Worm (Caenorhabditis elegans) whole organism, mixed stage, embryonic: Measurements from ENCODE around the gene try-11.

Source experiments
- M03D4.4 ChIP-seq: sonication (generic microtip); optimal IDR thresholded peaks from 2 replicates; lab custom pipeline; 2017; ENCODE audit warnings: mild to moderate bottlenecking, missing genetic modification characterization, missing compliant biosample characterization
- bed-3 ChIP-seq: fragments of 200-800 bp; sonication (Bioruptor generic); optimal IDR thresholded peaks from 3 replicates; lab custom pipeline; 2018; ENCODE audit warnings: mild to moderate bottlenecking, missing genetic modification characterization, moderate library complexity, missing compliant biosample characterization
- blmp-1 ChIP-seq: fragments of 150-350 bp; optimal IDR thresholded peaks from 2 replicates; lab custom pipeline; 2014; ENCODE audit warnings: missing biosample characterization, missing genetic modification characterization
- ceh-39 ChIP-seq: fragments of 150-350 bp; optimal IDR thresholded peaks from 2 replicates; lab custom pipeline; 2014; ENCODE audit warnings: missing biosample characterization, missing genetic modification characterization
- ceh-43 ChIP-seq: fragments of 200-800 bp; sonication (Bioruptor generic); optimal IDR thresholded peaks from 2 replicates; lab custom pipeline; 2018; ENCODE audit warnings: mild to moderate bottlenecking, missing genetic modification characterization, moderate library complexity, missing compliant biosample characterization
- ceh-83 ChIP-seq: fragments of 200-800 bp; sonication (Bioruptor generic); optimal IDR thresholded peaks from 2 replicates; lab custom pipeline; 2018; ENCODE audit warnings: mild to moderate bottlenecking, missing genetic modification characterization, missing compliant biosample characterization
- cnd-1 ChIP-seq: fragments of 200-800 bp; sonication (Bioruptor generic); optimal IDR thresholded peaks from 2 replicates; lab custom pipeline; 2018; ENCODE audit warnings: mild to moderate bottlenecking, missing genetic modification characterization, missing compliant biosample characterization
- drap-1 ChIP-seq: fragments of 200-800 bp; sonication (Bioruptor generic); optimal IDR thresholded peaks from 3 replicates; lab custom pipeline; 2018; ENCODE audit warnings: mild to moderate bottlenecking, missing genetic modification characterization, missing compliant biosample characterization
- elt-1 ChIP-seq: sonication (generic microtip); optimal IDR thresholded peaks from 2 replicates; lab custom pipeline; 2017; ENCODE audit warnings: missing genetic modification characterization, mild to moderate bottlenecking, missing compliant biosample characterization, antibody characterized with exemption, moderate library complexity, borderline replicate concordance; ENCODE audit not compliant: insufficient read depth
- elt-3 ChIP-seq: fragments of 150-350 bp; optimal IDR thresholded peaks from 2 replicates; lab custom pipeline; 2014; ENCODE audit warnings: missing biosample characterization, missing genetic modification characterization
- flh-1 ChIP-seq: fragments of 200-800 bp; sonication (Bioruptor generic); optimal IDR thresholded peaks from 2 replicates; lab custom pipeline; 2018; ENCODE audit warnings: mild to moderate bottlenecking, missing genetic modification characterization, moderate library complexity, missing compliant biosample characterization
- ham-2 ChIP-seq: fragments of 200-800 bp; sonication (Bioruptor generic); optimal IDR thresholded peaks from 2 replicates; lab custom pipeline; 2018; ENCODE audit warnings: mild to moderate bottlenecking, missing genetic modification characterization, missing compliant biosample characterization
- lin-32 ChIP-seq: fragments of 200-800 bp; sonication (Bioruptor generic); optimal IDR thresholded peaks from 2 replicates; lab custom pipeline; 2018; ENCODE audit warnings: mild to moderate bottlenecking, missing genetic modification characterization, missing compliant biosample characterization
- mab-5 ChIP-seq: fragments of 150-350 bp; optimal IDR thresholded peaks from 2 replicates; lab custom pipeline; 2014; ENCODE audit warnings: missing biosample characterization, missing genetic modification characterization
- mep-1 ChIP-seq: fragments of 150-350 bp; optimal IDR thresholded peaks from 2 replicates; lab custom pipeline; 2017; ENCODE audit warnings: missing biosample characterization, missing genetic modification reagents, missing genetic modification characterization, inconsistent platforms
- mls-2 ChIP-seq: sonication (generic microtip); optimal IDR thresholded peaks from 2 replicates; lab custom pipeline; 2016; ENCODE audit warnings: mild to moderate bottlenecking, missing genetic modification characterization, moderate library complexity, missing compliant biosample characterization
- nhr-12 ChIP-seq: fragments of 150-350 bp; optimal IDR thresholded peaks from 2 replicates; lab custom pipeline; 2014; ENCODE audit warnings: missing biosample characterization, missing genetic modification characterization
- nhr-2 ChIP-seq: fragments of 150-350 bp; optimal IDR thresholded peaks from 2 replicates; lab custom pipeline; 2014; ENCODE audit warnings: missing biosample characterization, missing genetic modification characterization
- nhr-237 ChIP-seq: fragments of 150-350 bp; optimal IDR thresholded peaks from 2 replicates; lab custom pipeline; 2014; ENCODE audit warnings: missing biosample characterization, missing genetic modification characterization
- nhr-28 ChIP-seq: fragments of 150-350 bp; optimal IDR thresholded peaks from 2 replicates; lab custom pipeline; 2014; ENCODE audit warnings: missing biosample characterization, missing genetic modification characterization
- nhr-76 ChIP-seq: sonication (generic microtip); optimal IDR thresholded peaks from 2 replicates; lab custom pipeline; 2017; ENCODE audit warnings: missing biosample characterization, missing genetic modification characterization
- sem-2 ChIP-seq: fragments of 200-800 bp; sonication (Bioruptor generic); optimal IDR thresholded peaks from 2 replicates; lab custom pipeline; 2018; ENCODE audit warnings: mild to moderate bottlenecking, missing genetic modification characterization, missing compliant biosample characterization
- snpc-4 ChIP-seq: fragments of 150-350 bp; optimal IDR thresholded peaks from 2 replicates; lab custom pipeline; 2014; ENCODE audit warnings: missing biosample characterization, missing genetic modification characterization
- tbx-8 ChIP-seq: fragments of 200-800 bp; sonication (Bioruptor generic); optimal IDR thresholded peaks from 2 replicates; lab custom pipeline; 2018; ENCODE audit warnings: mild to moderate bottlenecking, missing genetic modification characterization, moderate library complexity, missing compliant biosample characterization
- unc-120 ChIP-seq: sonication (generic microtip); optimal IDR thresholded peaks from 2 replicates; lab custom pipeline; 2017; ENCODE audit warnings: missing genetic modification characterization, missing compliant biosample characterization; ENCODE audit not compliant: poor library complexity, severe bottlenecking
- unc-39 ChIP-seq: fragments of 150-350 bp; optimal IDR thresholded peaks from 2 replicates; lab custom pipeline; 2014; ENCODE audit warnings: missing biosample characterization, missing genetic modification characterization
- unc-62 ChIP-seq: fragments of 150-350 bp; optimal IDR thresholded peaks from 2 replicates; lab custom pipeline; 2014; ENCODE audit warnings: missing biosample characterization, missing genetic modification reagents, missing genetic modification characterization
- zip-8 ChIP-seq: fragments of 150-350 bp; optimal IDR thresholded peaks from 2 replicates; lab custom pipeline; 2014; ENCODE audit warnings: missing biosample characterization, missing genetic modification characterization
- ztf-11 ChIP-seq: fragments of 150-350 bp; optimal IDR thresholded peaks from 2 replicates; lab custom pipeline; 2014; ENCODE audit warnings: missing biosample characterization, missing genetic modification characterization

The try-11 gene

DNA sequence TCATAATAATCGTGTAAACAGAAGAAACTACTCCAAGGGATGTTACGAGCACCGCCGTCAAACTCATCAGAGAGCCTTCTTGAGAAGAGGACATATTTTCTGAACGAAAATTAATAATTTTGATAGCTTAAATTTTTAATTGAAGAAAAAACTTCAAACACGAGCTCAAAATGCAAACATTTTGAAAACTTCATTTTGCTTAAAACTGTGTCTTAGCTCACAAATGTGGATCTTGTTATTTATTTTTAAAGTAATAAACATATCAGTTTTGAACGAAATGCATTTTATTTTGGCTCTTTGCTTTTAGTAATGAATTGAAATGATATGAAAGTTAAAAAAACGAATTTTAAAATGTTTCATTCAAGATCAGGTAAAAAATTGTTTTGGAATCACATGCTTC is 36.0 kb downstream of the try-11 start, which contains the start of gene srbc-7:
Gene srbc-7, minus strand, starts transcription at position 101 of the 400 bp plus-strand sequence.
- no peak for TF ChIP-seq blmp-1 (tag; lab: Kevin White, UChicago)
- no peak for TF ChIP-seq sem-2 (GFP tag; lab: Kevin White, UChicago)
- TF ChIP-seq flh-1 = no peak

DNA sequence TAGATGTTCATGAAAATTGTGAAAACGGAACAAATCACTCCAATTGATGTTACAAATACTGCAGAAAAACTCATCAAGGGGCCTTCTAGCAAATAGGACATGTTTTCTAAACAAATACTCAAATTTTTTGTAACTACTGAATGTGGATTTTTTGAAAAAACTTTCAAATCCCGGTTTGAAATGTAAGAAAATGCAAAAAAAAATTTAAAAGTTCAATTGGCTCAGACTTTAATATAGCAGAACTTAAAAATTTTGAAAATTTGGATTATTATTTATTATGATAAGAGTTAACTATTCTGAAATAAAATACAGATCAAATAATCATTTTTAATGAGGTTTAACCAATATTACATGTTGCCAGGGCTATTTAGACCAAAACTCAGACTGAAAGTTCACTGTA is 38.8 kb downstream of the try-11 start, which contains the start of gene srbc-9:
Gene srbc-9, minus strand, starts transcription at position 101 of the 400 bp plus-strand sequence.
- TF ChIP-seq bed-3 (GFP tag; lab: Kevin White, UChicago) = no peak
- no peak for TF ChIP-seq ham-2 (GFP tag; lab: Kevin White, UChicago)
- no peak for TF ChIP-seq ceh-83 (GFP tag; lab: Kevin White, UChicago)
- no peak for TF ChIP-seq zip-8
- TF ChIP-seq cnd-1 (tag; lab: Kevin White, UChicago) = no peak
- TF ChIP-seq nhr-28 (tag; lab: Kevin White, UChicago) = no peak
- no peak for TF ChIP-seq ztf-11 (tag; lab: Kevin White, UChicago)
- TF ChIP-seq M03D4.4 (tag; lab: Kevin White, UChicago) = no peak
- TF ChIP-seq ceh-39 (tag; lab: Kevin White, UChicago) = no peak
- TF ChIP-seq blmp-1 (tag; lab: Kevin White, UChicago) = no peak
- TF ChIP-seq nhr-2 (tag; lab: Kevin White, UChicago) = no peak
- no peak for TF ChIP-seq nhr-12 (tag; lab: Kevin White, UChicago)
- no peak for TF ChIP-seq nhr-237 (tag; lab: Kevin White, UChicago)
- no peak for TF ChIP-seq snpc-4 (tag; lab: Kevin White, UChicago)
- no peak for TF ChIP-seq unc-120 (tag; lab: Kevin White, UChicago)
- no peak for TF ChIP-seq elt-3
- no peak for TF ChIP-seq unc-62

DNA sequence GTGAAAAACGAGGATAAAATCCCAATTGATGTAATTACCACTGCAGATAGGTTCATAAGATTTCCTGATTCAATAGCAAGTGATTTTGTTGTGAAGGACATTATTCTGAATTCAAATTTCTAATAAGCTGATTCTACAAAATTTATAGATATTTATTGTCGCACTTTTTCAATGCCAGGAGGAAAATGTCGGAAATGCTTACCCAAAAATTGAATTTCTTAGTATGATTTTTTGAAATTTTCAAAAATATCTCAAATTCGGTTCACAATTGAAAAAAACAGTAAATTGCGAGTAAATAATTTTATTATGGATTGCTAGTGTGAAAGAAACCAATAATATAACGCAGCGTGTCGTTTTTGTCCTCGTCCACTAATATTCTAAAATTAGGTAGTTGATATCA is 41.4 kb downstream of the try-11 start, which contains the start of gene srbc-10:
Gene srbc-10, minus strand, starts transcription at position 101 of the 400 bp plus-strand sequence.
- no peak for TF ChIP-seq lin-32
- no peak for TF ChIP-seq nhr-12 (tag; lab: Kevin White, UChicago)
- TF ChIP-seq nhr-76 (tag; lab: Kevin White, UChicago) = no peak
- no peak for TF ChIP-seq elt-3
- TF ChIP-seq zip-8 = no peak

DNA sequence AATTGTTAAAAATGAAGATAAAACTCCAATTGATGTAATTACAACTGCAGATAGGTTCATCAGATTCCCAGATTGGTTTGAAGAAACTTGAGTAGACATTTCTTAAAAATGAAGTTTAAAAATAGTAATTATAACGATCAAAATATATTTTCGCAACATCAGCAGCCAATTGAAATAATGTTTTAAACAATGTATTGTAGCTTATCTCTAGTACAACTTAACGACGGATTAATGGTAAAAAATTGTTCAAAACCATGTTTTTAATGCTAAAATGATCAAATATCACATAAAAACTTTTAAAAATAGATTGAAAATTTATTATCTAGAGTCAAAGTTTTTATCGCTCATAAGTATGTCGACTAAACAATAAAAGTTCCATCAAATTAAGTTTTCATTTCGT is 43.7 kb downstream of the try-11 start, which contains the start of gene srbc-11:
Gene srbc-11, minus strand, starts transcription at position 101 of the 400 bp plus-strand sequence.
- TF ChIP-seq nhr-28 (tag; lab: Kevin White, UChicago) (no peak), blmp-1 (tag; lab: Kevin White, UChicago) (no peak), ztf-11 (tag; lab: Kevin White, UChicago) (no peak), ceh-43 (GFP tag; lab: Kevin White, UChicago) (no peak), nhr-2 (tag; lab: Kevin White, UChicago) (no peak), drap-1 (GFP tag; lab: Kevin White, UChicago) (no peak), nhr-237 (tag; lab: Kevin White, UChicago) (no peak), unc-120 (tag; lab: Kevin White, UChicago) (no peak), cnd-1 (tag; lab: Kevin White, UChicago) (no peak), ceh-83 (GFP tag; lab: Kevin White, UChicago) (no peak)

DNA sequence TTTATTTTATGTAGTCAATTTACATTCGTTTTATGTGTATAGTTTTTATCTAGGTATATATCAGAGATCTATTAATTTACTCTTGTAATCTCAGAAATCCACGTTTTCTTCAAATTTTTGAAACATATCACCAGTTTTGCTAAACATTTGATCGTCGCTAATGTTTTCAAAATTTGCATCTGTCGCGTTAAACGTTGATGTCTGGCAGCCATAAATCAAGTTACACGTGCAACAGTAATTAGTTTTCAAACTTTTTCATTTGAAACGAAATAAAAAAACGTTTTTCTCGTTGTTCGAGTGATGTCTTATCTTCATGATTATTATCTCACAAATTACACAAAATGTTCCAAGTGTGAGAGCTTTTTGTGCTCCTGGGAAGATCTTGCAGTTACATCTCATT is 45.9 kb downstream of the try-11 start, which contains the start of gene srh-79:
Gene srh-79, plus strand, starts transcription at position 301 of the 400 bp plus-strand sequence.
- TF ChIP-seq elt-1 (tag; lab: Kevin White, UChicago) (no peak), cnd-1 (tag; lab: Kevin White, UChicago) (no peak), zip-8 (no peak)
- TF ChIP-seq, all 35 proteins: peak for 0

DNA sequence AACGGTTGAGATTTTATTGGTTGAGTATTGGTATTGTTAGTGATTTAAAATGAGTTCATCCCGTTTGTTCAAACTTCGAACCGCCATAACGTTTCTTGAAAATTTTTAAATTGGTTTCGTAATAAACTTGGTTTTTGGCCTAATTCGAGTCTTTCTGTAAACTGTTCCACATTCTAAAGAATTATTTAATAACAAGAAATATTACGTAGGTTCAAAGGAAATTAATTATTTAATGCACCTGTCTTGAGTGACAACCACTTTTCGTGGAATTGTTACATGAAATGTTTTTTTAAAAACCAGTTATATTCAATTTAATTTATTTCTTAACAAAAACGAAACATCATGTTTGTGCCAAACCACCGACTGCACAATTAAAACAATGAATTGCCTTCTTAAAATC is 49.7 kb downstream of the try-11 start:
- TF ChIP-seq ztf-11 (tag; lab: Kevin White, UChicago) = no peak
- TF ChIP-seq unc-39 (tag; lab: Kevin White, UChicago) = no peak
- TF ChIP-seq tbx-8 (GFP tag; lab: Kevin White, UChicago) = no peak
- no peak for TF ChIP-seq blmp-1 (tag; lab: Kevin White, UChicago)
- no peak for TF ChIP-seq cnd-1 (tag; lab: Kevin White, UChicago)
- no peak for TF ChIP-seq nhr-76 (tag; lab: Kevin White, UChicago)
- TF ChIP-seq nhr-2 (tag; lab: Kevin White, UChicago) = no peak
- no peak for TF ChIP-seq zip-8
- TF ChIP-seq ceh-43 (GFP tag; lab: Kevin White, UChicago) = no peak
- no peak for TF ChIP-seq mep-1 (tag; lab: Kevin White, UChicago)
- TF ChIP-seq mls-2 (tag; lab: Kevin White, UChicago) = no peak
- no peak for TF ChIP-seq elt-3
- no peak for TF ChIP-seq mab-5 (tag; lab: Kevin White, UChicago)
